Fruit fly (Drosophila melanogaster) whole organism, adult: ENCODE measurements around the gene CG13924.

Experiments used
- CG12768 ChIP-seq: fragments of 200-800 bp; sonication (Bioruptor generic); optimal IDR thresholded peaks from 2 replicates; lab custom pipeline; 2017; ENCODE audit warnings: missing biosample characterization, missing genetic modification characterization, mild to moderate bottlenecking, moderate library complexity, missing genetic modification reagents
- CG5204 ChIP-seq: fragments of 200-800 bp; sonication (Bioruptor generic); optimal IDR thresholded peaks from 2 replicates; lab custom pipeline; 2016; ENCODE audit warnings: missing biosample characterization, missing genetic modification characterization
- CG7045 ChIP-seq: fragments of 200-800 bp; sonication (Bioruptor generic); optimal IDR thresholded peaks from 2 replicates; lab custom pipeline; 2017; ENCODE audit warnings: missing biosample characterization, mild to moderate bottlenecking, missing genetic modification characterization
- Hr96 ChIP-seq: fragments of 200-800 bp; sonication (Bioruptor generic); optimal IDR thresholded peaks from 2 replicates; lab custom pipeline; 2016; ENCODE audit warnings: missing biosample characterization, missing genetic modification characterization
- cic ChIP-seq: fragments of 200-800 bp; sonication (Bioruptor generic); optimal IDR thresholded peaks from 2 replicates; lab custom pipeline; 2017; ENCODE audit warnings: missing biosample characterization, mild to moderate bottlenecking, missing genetic modification characterization, moderate library complexity
- cnc ChIP-seq, 2 experiments: fragments of >200 bp; optimal IDR thresholded peaks; 2 replicates each; lab custom pipeline; 2017
- ovo ChIP-seq: fragments of 200-800 bp; sonication (Bioruptor generic); optimal IDR thresholded peaks from 2 replicates; lab custom pipeline; 2016; ENCODE audit warnings: missing biosample characterization, missing genetic modification characterization
- pad ChIP-seq: fragments of 200-800 bp; sonication (Bioruptor generic); optimal IDR thresholded peaks from 3 replicates; lab custom pipeline; 2017; ENCODE audit warnings: missing biosample characterization, missing genetic modification characterization, mild to moderate bottlenecking, moderate library complexity, missing genetic modification reagents
- tj ChIP-seq: fragments of 200-800 bp; sonication (Bioruptor generic); optimal IDR thresholded peaks from 3 replicates; lab custom pipeline; 2017; ENCODE audit warnings: missing biosample characterization, mild to moderate bottlenecking, missing genetic modification characterization, moderate library complexity

- no peak for TF ChIP-seq cnc (optimal IDR thresholded peaks at IDR 0.05; lab: Kevin White, UChicago)
- TF ChIP-seq CG12768 = no peak
- no peak for TF ChIP-seq Hr96 (GFP tag; lab: Kevin White, UChicago)
- no peak for TF ChIP-seq cic (GFP tag; lab: Kevin White, UChicago)
- TF ChIP-seq ovo = no peak
- TF ChIP-seq tj = no peak
- no peak for TF ChIP-seq CG5204 (GFP tag; lab: Kevin White, UChicago)
- TF ChIP-seq CG7045 (GFP tag; lab: Kevin White, UChicago) = no peak
- TF ChIP-seq pad = no peak
Measured at dm6 chr3L:1831753-1832268, 38.0 kb upstream of the CG13924 start, which contains the start of gene Cpr62Ba.
